Worm (Caenorhabditis elegans): ENCODE results near the gene lbp-3.
A peak's percentile ranks its signal among the peaks of the same experiment; 100 is the strongest.

lbp-3 gene

ce11 chrX:3306594-3307296 lies 49.6 kb downstream of the lbp-3 start:
- TF ChIP-seq tbp1 (GFP tag; optimal IDR thresholded peaks at IDR 0.05) (no peak), bed-1 (GFP tag; IDR thresholded peaks at IDR 0.05) (no peak), nhr-27 (tag; optimal IDR thresholded peaks at IDR 0.05) (no peak), dpff-1 (tag; optimal IDR thresholded peaks at IDR 0.05) (no peak), nhr-80 (tag; optimal IDR thresholded peaks at IDR 0.05) (peak; percentile 93), B0019.2 (GFP tag; conservative IDR thresholded peaks at IDR 0.05) (no peak), nhr-90 (tag; optimal IDR thresholded peaks at IDR 0.05) (no peak), ama-1 (optimal IDR thresholded peaks at IDR 0.05) (no peak), ama-1 (GFP tag; optimal IDR thresholded peaks at IDR 0.05) (no peak)

Data from whole organism, young adult.